Fruit fly (Drosophila melanogaster) whole organism: ENCODE measurements around the gene Slimp.

Experiments used
- pan ChIP-seq: fragments of >200 bp; optimal IDR thresholded peaks from 2 replicates; lab custom pipeline; 2017
- psq ChIP-seq: fragments of >200 bp; optimal IDR thresholded peaks from 2 replicates; lab custom pipeline; 2017

DNA sequence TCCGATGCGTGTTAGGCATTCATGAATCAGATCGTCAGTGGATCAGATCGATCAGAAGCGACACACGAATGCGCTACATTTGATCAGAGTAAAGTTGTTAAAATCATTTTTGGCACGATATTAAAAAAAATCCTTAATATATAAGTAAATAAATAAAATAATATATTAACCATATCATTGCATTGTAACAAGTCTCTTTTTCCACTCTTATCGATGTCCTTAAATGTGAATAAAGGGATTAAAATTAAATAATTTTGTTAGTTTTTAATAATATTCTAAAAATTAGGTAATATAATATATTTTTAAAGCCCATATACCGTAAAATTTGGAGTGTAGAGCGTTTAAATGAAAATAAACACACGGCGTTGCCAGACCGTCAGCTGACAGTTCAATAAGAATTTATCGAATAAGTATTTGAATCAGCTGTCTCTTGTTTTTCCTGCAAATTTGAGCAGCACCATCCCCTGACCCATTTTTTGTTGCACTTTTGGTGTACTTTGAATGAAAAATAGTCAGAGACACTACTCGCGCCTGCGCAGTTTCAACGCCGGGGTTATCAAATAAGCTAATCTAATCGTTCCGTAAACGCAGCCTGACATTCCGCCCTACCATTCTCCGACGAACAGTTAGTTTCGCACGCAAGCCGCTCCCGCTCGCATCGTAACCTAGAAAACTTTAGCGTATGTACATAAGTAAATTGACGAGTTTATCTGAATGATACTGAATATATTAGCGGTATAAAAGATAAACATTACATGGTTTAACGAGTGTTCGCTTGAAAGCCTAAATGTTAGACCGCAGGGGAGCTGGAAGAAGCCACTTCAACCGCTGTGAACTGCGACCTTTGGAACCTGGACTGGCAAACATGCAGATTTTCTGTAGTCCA, 3.4 kb upstream of the Slimp start, which contains the start of the genes p38a and CG6178:
- TF ChIP-seq pan (lab: Kevin White, UChicago) (no peak), psq (no peak)
